Worm (Caenorhabditis elegans) whole organism, late embryonic: ENCODE measurements around the gene C06E7.4.

Experiments used
- C38D4.7 ChIP-seq: fragments of 200-800 bp; sonication (Bioruptor generic); optimal IDR thresholded peaks from 2 replicates; lab custom pipeline; 2018; ENCODE audit warnings: mild to moderate bottlenecking, missing genetic modification characterization, moderate library complexity, missing compliant biosample characterization
- Y22D7AL.16 ChIP-seq: sonication (generic microtip); optimal IDR thresholded peaks from 2 replicates; lab custom pipeline; 2016; ENCODE audit warnings: missing genetic modification characterization, missing compliant biosample characterization
- elt-4 ChIP-seq: sonication (generic microtip); optimal IDR thresholded peaks from 2 replicates; lab custom pipeline; 2016; ENCODE audit warnings: missing genetic modification characterization, missing compliant biosample characterization
- ets-4 ChIP-seq: sonication (generic microtip); optimal IDR thresholded peaks from 2 replicates; lab custom pipeline; 2016; ENCODE audit warnings: missing genetic modification characterization, missing compliant biosample characterization
- pha-4 ChIP-seq: fragments of 150-350 bp; optimal IDR thresholded peaks from 2 replicates; lab custom pipeline; 2018; ENCODE audit warnings: missing biosample characterization, missing genetic modification reagents, missing genetic modification characterization
- sox-2 ChIP-seq: fragments of 200-800 bp; sonication (Bioruptor generic); IDR thresholded peaks from 2 replicates; pipeline ENCODE4 v1.3.6; 2022; ENCODE audit warnings: missing genetic modification reagents, missing genetic modification characterization, missing compliant biosample characterization

DNA sequence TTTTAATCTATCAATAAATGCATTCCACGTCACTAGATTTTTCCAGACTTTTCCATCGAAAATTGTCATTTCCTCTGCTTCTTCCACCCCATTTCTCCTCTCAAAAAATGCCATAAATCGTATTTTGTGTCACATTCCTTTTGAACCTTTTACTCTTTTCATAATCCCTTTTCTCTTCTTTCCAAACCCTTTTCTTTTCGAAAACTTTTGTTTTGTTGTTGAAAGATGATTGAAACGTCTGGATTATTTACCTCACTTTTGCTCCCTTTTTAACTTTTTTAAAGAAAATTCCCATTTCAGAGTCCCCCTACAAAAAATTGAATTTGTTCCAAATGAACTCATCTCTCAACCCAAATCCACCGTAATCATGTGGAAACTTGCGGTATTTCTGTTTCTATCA is 20.6 kb downstream of the C06E7.4 start, which contains the start of gene C06E7.2:
- no peak for TF ChIP-seq ets-4
- TF ChIP-seq pha-4 (tag; lab: Kevin White, UChicago) = no peak
- TF ChIP-seq sox-2 (GFP tag; lab: Robert Waterston, UW) = no peak
- no peak for TF ChIP-seq elt-4 (tag; lab: Kevin White, UChicago)
- TF ChIP-seq Y22D7AL.16 (tag; lab: Kevin White, UChicago) = no peak
- TF ChIP-seq C38D4.7 (GFP tag; lab: Kevin White, UChicago) = no peak
